Fruit fly (Drosophila melanogaster) S2 (cell line): ENCODE results near the gene CG14109.

Source experiments
- CG8478 ChIP-seq: fragments of >200 bp; optimal IDR thresholded peaks from 2 replicates; lab custom pipeline; 2018
- CTCF ChIP-seq, 2 experiments: fragments of >200 bp; optimal IDR thresholded peaks; 2 replicates each; lab custom pipeline; 2018

DNA sequence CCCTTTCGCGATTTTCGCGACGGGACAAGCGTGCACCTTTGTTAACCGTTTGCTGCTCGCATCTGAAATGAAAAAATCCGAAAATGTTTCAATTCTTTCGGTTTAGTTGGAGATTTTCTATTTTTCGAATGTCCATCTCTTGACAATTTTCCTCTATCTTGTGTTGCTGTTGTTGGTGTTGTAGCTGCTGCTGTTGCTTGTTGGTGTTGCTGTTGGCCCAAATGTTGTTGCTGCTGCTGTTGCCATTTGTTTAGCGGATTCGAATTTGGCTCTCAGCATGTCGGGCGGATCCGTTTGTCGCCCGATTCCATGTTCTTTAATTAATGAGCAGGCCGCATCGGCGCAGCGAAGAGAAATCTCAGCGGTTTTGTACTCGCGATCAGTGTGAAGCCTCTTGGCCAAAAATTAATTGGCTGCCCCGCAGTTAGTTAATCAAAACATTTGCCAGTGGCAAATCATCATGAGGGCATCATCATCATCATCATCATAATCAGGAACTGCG, 18.4 kb upstream of the CG14109 start, which contains the start of gene CG32121:
- TF ChIP-seq CG8478 (lab: Kevin White, UChicago) (no peak), CTCF (optimal IDR thresholded peaks at IDR 0.05; lab: Kevin White, UChicago) (no peak)
